Fruit fly (Drosophila melanogaster) whole organism, embryonic: ENCODE results near the gene CG31650.
A peak's percentile ranks its signal among the peaks of the same experiment; 100 is the strongest.

Experiments
- Antp ChIP-seq: fragments of 200-800 bp; sonication (Bioruptor generic); optimal IDR thresholded peaks from 3 replicates; lab custom pipeline; 2016; ENCODE audit warnings: missing biosample characterization, missing genetic modification characterization
- CG10959 ChIP-seq: fragments of 200-800 bp; sonication (Bioruptor generic); IDR thresholded peaks from 2 replicates; pipeline ENCODE4 v1.3.6; 2022; ENCODE audit warnings: missing biosample characterization, missing genetic modification characterization
- CG11093 ChIP-seq: fragments of 200-800 bp; sonication (Bioruptor generic); IDR thresholded peaks from 3 replicates; pipeline ENCODE4 v1.3.6; 2022; ENCODE audit warnings: missing biosample characterization, missing genetic modification characterization
- CG11247 ChIP-seq: fragments of 200-800 bp; sonication (Bioruptor generic); IDR thresholded peaks from 2 replicates; pipeline ENCODE4 v1.3.6; 2022; ENCODE audit warnings: missing biosample characterization, missing genetic modification characterization
- CG14667 ChIP-seq: fragments of 200-800 bp; sonication (Bioruptor generic); IDR thresholded peaks from 2 replicates; pipeline ENCODE4 v1.3.6; 2022; ENCODE audit warnings: missing biosample characterization, missing genetic modification characterization
- CG14860 ChIP-seq: fragments of 200-800 bp; sonication (Bioruptor generic); IDR thresholded peaks from 3 replicates; pipeline ENCODE4 v1.3.6; 2022; ENCODE audit warnings: missing biosample characterization, missing genetic modification characterization; ENCODE audit not compliant: partially characterized antibody
- CG16815 ChIP-seq: fragments of 200-800 bp; sonication (Bioruptor generic); optimal IDR thresholded peaks from 3 replicates; lab custom pipeline; 2017; ENCODE audit warnings: missing biosample characterization, mild to moderate bottlenecking, missing genetic modification characterization
- CG17359 ChIP-seq: fragments of 200-800 bp; sonication (Bioruptor generic); optimal IDR thresholded peaks from 3 replicates; lab custom pipeline; 2018; ENCODE audit warnings: missing biosample characterization, mild to moderate bottlenecking, missing genetic modification characterization, moderate library complexity
- CG17829 ChIP-seq: fragments of 200-800 bp; optimal IDR thresholded peaks from 2 replicates; lab custom pipeline; 2019; ENCODE audit warnings: missing biosample characterization, mild to moderate bottlenecking, missing genetic modification characterization, moderate library complexity
- CG2199 ChIP-seq: fragments of 200-800 bp; sonication (Bioruptor generic); IDR thresholded peaks from 3 replicates; pipeline ENCODE4 v1.3.6; 2022; ENCODE audit warnings: missing biosample characterization, missing genetic modification characterization
- CG2875 ChIP-seq: fragments of 200-800 bp; sonication (Bioruptor generic); optimal IDR thresholded peaks from 2 replicates; lab custom pipeline; 2017; ENCODE audit warnings: missing biosample characterization, mild to moderate bottlenecking, missing genetic modification characterization, missing genetic modification reagents
- CG32532 ChIP-seq: fragments of 200-800 bp; sonication (Bioruptor generic); IDR thresholded peaks from 2 replicates; pipeline ENCODE4 v1.3.6; 2022; ENCODE audit warnings: missing biosample characterization, missing genetic modification characterization
- CG34224 ChIP-seq: fragments of 200-800 bp; sonication (Bioruptor generic); IDR thresholded peaks from 3 replicates; pipeline ENCODE4 v1.3.6; 2022; ENCODE audit warnings: missing biosample characterization, missing genetic modification characterization; ENCODE audit not compliant: partially characterized antibody
- CG4328 ChIP-seq: fragments of 200-800 bp; sonication (Bioruptor generic); optimal IDR thresholded peaks from 3 replicates; lab custom pipeline; 2017; ENCODE audit warnings: missing biosample characterization, missing genetic modification reagents, missing genetic modification characterization
- CG5953 ChIP-seq: fragments of 200-800 bp; sonication (Bioruptor generic); IDR thresholded peaks from 2 replicates; pipeline ENCODE4 v1.3.6; 2022; ENCODE audit warnings: missing biosample characterization, missing genetic modification characterization
- CG6175 ChIP-seq: fragments of 200-800 bp; sonication (Bioruptor generic); IDR thresholded peaks from 3 replicates; pipeline ENCODE4 v1.3.6; 2022; ENCODE audit warnings: missing biosample characterization, missing genetic modification characterization
- CG7556 ChIP-seq: fragments of 200-800 bp; sonication (Bioruptor generic); optimal IDR thresholded peaks from 2 replicates; lab custom pipeline; 2017; ENCODE audit warnings: missing biosample characterization, mild to moderate bottlenecking, missing genetic modification characterization
- CrebB ChIP-seq: fragments of 200-800 bp; sonication (Bioruptor generic); optimal IDR thresholded peaks from 3 replicates; lab custom pipeline; 2018; ENCODE audit warnings: missing biosample characterization, mild to moderate bottlenecking, missing genetic modification characterization
- Dll ChIP-seq: fragments of 200-800 bp; sonication (Bioruptor generic); IDR thresholded peaks from 4 replicates; pipeline ENCODE4 v1.3.6; 2022; ENCODE audit warnings: missing biosample characterization, missing genetic modification characterization; ENCODE audit not compliant: partially characterized antibody
- Dp ChIP-seq: fragments of 200-800 bp; sonication (Bioruptor generic); optimal IDR thresholded peaks from 2 replicates; lab custom pipeline; 2018; ENCODE audit warnings: missing biosample characterization, mild to moderate bottlenecking, missing genetic modification characterization, moderate library complexity
- Ets65A ChIP-seq: fragments of 200-800 bp; sonication (Bioruptor generic); peaks from one replicate; lab custom pipeline; 2016; ENCODE audit warnings: missing biosample characterization, missing genetic modification characterization
- Ets97D ChIP-seq: fragments of 200-800 bp; sonication (Bioruptor generic); optimal IDR thresholded peaks from 3 replicates; lab custom pipeline; 2016; ENCODE audit warnings: missing biosample characterization, missing genetic modification characterization
- Fer2 ChIP-seq: fragments of 200-800 bp; sonication (Bioruptor generic); optimal IDR thresholded peaks from 2 replicates; lab custom pipeline; 2018; ENCODE audit warnings: missing biosample characterization, mild to moderate bottlenecking, missing genetic modification characterization, moderate library complexity
- Hsf ChIP-seq: fragments of 200-800 bp; sonication (Bioruptor generic); optimal IDR thresholded peaks from 3 replicates; lab custom pipeline; 2016; ENCODE audit warnings: missing biosample characterization, missing genetic modification characterization
- Jarid2 ChIP-seq: fragments of 200-800 bp; sonication (Bioruptor generic); optimal IDR thresholded peaks from 3 replicates; lab custom pipeline; 2017; ENCODE audit warnings: mild to moderate bottlenecking, missing biosample characterization, missing genetic modification reagents, missing genetic modification characterization
- NFAT ChIP-seq: fragments of 200-800 bp; sonication (Bioruptor generic); IDR thresholded peaks from 2 replicates; pipeline ENCODE4 v1.3.6; 2022; ENCODE audit warnings: missing biosample characterization, missing genetic modification characterization
- Oaz ChIP-seq: fragments of 200-800 bp; sonication (Bioruptor generic); IDR thresholded peaks from 2 replicates; pipeline ENCODE4 v1.3.6; 2022; ENCODE audit warnings: missing biosample characterization, missing genetic modification characterization
- Trl ChIP-seq, 3 experiments: fragments of >200 bp in 2 of 3; fragments of 200-800 bp in 1 of 3; sonication (Bioruptor generic) in 1 of 3; optimal IDR thresholded peaks; 2 replicates in 1 of 3; 3 replicates in 2 of 3; lab custom pipeline; 2016 to 2017; ENCODE audit warnings: missing biosample characterization in 1 of 3, missing genetic modification characterization in 1 of 3
- Usf ChIP-seq: fragments of 200-800 bp; sonication (Bioruptor generic); optimal IDR thresholded peaks from 2 replicates; lab custom pipeline; 2017; ENCODE audit warnings: missing genotype, missing biosample characterization, missing genetic modification characterization
- chn ChIP-seq: fragments of 200-800 bp; sonication (Bioruptor generic); optimal IDR thresholded peaks from 2 replicates; lab custom pipeline; 2016; ENCODE audit warnings: missing biosample characterization, missing genetic modification characterization
- disco-r ChIP-seq: fragments of 200-800 bp; sonication (Bioruptor generic); optimal IDR thresholded peaks from 2 replicates; lab custom pipeline; 2016; ENCODE audit warnings: missing biosample characterization, missing genetic modification characterization
- dmrt11E ChIP-seq: fragments of 200-800 bp; sonication (Bioruptor generic); optimal IDR thresholded peaks from 3 replicates; lab custom pipeline; 2018; ENCODE audit warnings: missing biosample characterization, mild to moderate bottlenecking, missing genetic modification characterization, moderate library complexity
- fd102C ChIP-seq: fragments of 200-800 bp; sonication (Bioruptor generic); optimal IDR thresholded peaks from 2 replicates; lab custom pipeline; 2018; ENCODE audit warnings: missing biosample characterization, mild to moderate bottlenecking, missing genetic modification characterization, moderate library complexity
- gem ChIP-seq: fragments of 200-800 bp; sonication (Bioruptor generic); optimal IDR thresholded peaks from 2 replicates; lab custom pipeline; 2019; ENCODE audit warnings: missing biosample characterization, mild to moderate bottlenecking, missing genetic modification characterization, moderate library complexity
- hkb ChIP-seq, 2 experiments: fragments of 200-800 bp in 1 of 2; fragments of >200 bp in 1 of 2; sonication (Bioruptor generic) in 1 of 2; IDR thresholded peaks in 1 of 2; optimal IDR thresholded peaks in 1 of 2; 2 replicates each; pipeline versions ENCODE4 v1.3.6 to Lab custom; 2017 to 2022; ENCODE audit warnings: missing biosample characterization in 1 of 2, missing genetic modification characterization in 1 of 2
- kni ChIP-seq: fragments of 200-800 bp; sonication (Bioruptor generic); optimal IDR thresholded peaks from 3 replicates; lab custom pipeline; 2017; ENCODE audit warnings: mild to moderate bottlenecking, missing biosample characterization, missing genetic modification reagents, missing genetic modification characterization
- lbe ChIP-seq: fragments of 200-800 bp; sonication (Bioruptor generic); optimal IDR thresholded peaks from 2 replicates; lab custom pipeline; 2016; ENCODE audit warnings: missing biosample characterization, mild to moderate bottlenecking, missing genetic modification characterization
- nerfin-1 ChIP-seq: fragments of 200-800 bp; sonication (Bioruptor generic); optimal IDR thresholded peaks from 3 replicates; lab custom pipeline; 2019; ENCODE audit warnings: missing biosample characterization, mild to moderate bottlenecking, missing genetic modification characterization, moderate library complexity
- oc ChIP-seq: fragments of 200-800 bp; sonication (Bioruptor generic); optimal IDR thresholded peaks from 2 replicates; lab custom pipeline; 2018; ENCODE audit warnings: missing biosample characterization, mild to moderate bottlenecking, missing genetic modification characterization, moderate library complexity
- otp ChIP-seq: fragments of 200-800 bp; sonication (Bioruptor generic); IDR thresholded peaks from 3 replicates; pipeline ENCODE4, ENCODE4 v1.3.6; 2022; ENCODE audit warnings: missing biosample characterization, missing genetic modification characterization
- p53 ChIP-seq: fragments of 200-800 bp; sonication (Bioruptor generic); optimal IDR thresholded peaks from 2 replicates; lab custom pipeline; 2016; ENCODE audit warnings: missing biosample characterization, missing genetic modification characterization
- pita ChIP-seq: fragments of 200-800 bp; sonication (Bioruptor generic); optimal IDR thresholded peaks from 2 replicates; lab custom pipeline; 2017; ENCODE audit warnings: missing biosample characterization, mild to moderate bottlenecking, missing genetic modification characterization
- sens ChIP-seq: fragments of 200-800 bp; sonication (Bioruptor generic); peaks from one replicate; lab custom pipeline; 2016; ENCODE audit warnings: missing biosample characterization, missing genetic modification characterization
- sob ChIP-seq: fragments of 200-800 bp; sonication (Bioruptor generic); IDR thresholded peaks from 2 replicates; pipeline ENCODE4 v1.3.6; 2022; ENCODE audit warnings: missing biosample characterization, missing genetic modification characterization
- toy ChIP-seq: fragments of 200-800 bp; sonication (Bioruptor generic); IDR thresholded peaks from 2 replicates; pipeline ENCODE4 v1.3.6; 2022; ENCODE audit warnings: missing biosample characterization, missing genetic modification characterization
- trem ChIP-seq: fragments of 200-800 bp; optimal IDR thresholded peaks from 3 replicates; lab custom pipeline; 2019; ENCODE audit warnings: missing biosample characterization, mild to moderate bottlenecking, missing genetic modification characterization, moderate library complexity
- usp ChIP-seq: fragments of >200 bp; optimal IDR thresholded peaks from 2 replicates; lab custom pipeline; 2017; ENCODE audit warnings: missing biosample characterization, missing genetic modification characterization
- vnd ChIP-seq: fragments of 200-800 bp; sonication (Bioruptor generic); IDR thresholded peaks from 3 replicates; pipeline ENCODE4 v1.3.6; 2022; ENCODE audit warnings: missing biosample characterization, missing genetic modification characterization; ENCODE audit not compliant: partially characterized antibody
- z ChIP-seq: fragments of 200-800 bp; sonication (Bioruptor generic); IDR thresholded peaks from 3 replicates; pipeline ENCODE4 v1.3.6; 2022; ENCODE audit warnings: missing biosample characterization, missing genetic modification characterization

Gene CG31650

dm6 chr2L:5060952-5061478 is 16.5 kb upstream of the CG31650 start (continued):
- TF ChIP-seq Ets65A (GFP tag; lab: Kevin White, UChicago) = peak; percentile 88
- no peak for TF ChIP-seq Usf (GFP tag; lab: Kevin White, UChicago)
- no peak for TF ChIP-seq Dp (GFP tag; lab: Kevin White, UChicago)
- peak; percentile 93 for TF ChIP-seq sens
- TF ChIP-seq CG16815 (GFP tag; lab: Kevin White, UChicago) = peak; percentile 1
- peak; percentile 68 for TF ChIP-seq p53 (GFP tag; lab: Kevin White, UChicago)
- 0 out of 3 replicates have a peak, but pooled peaks have one; percentile 32 for TF ChIP-seq CG11093 (GFP tag; lab: Robert Waterston, UW)
- peak; percentile 30 for TF ChIP-seq CG17829 (tag; lab: Kevin White, UChicago)
- peak; percentile 46 for TF ChIP-seq CG4328 (GFP tag; lab: Kevin White, UChicago)
- TF ChIP-seq CG2199 (GFP tag; lab: Robert Waterston, UW) = no peak
- TF ChIP-seq NFAT = peak; percentile 31; the same call in 1 of the 2 replicates
- TF ChIP-seq CG17359 (tag; lab: Kevin White, UChicago) = peak; percentile 67
- no peak for TF ChIP-seq Dll (GFP tag; lab: Robert Waterston, UW)
- peak; percentile 31 for TF ChIP-seq Hsf (GFP tag; lab: Kevin White, UChicago)
- peak; percentile 77; the same call in 1 of the 2 replicates for TF ChIP-seq CG5953
- TF ChIP-seq CrebB (tag; lab: Kevin White, UChicago) = peak; percentile 58
- TF ChIP-seq oc (tag; lab: Kevin White, UChicago) = peak; percentile 33
- peak; percentile 12 for TF ChIP-seq Jarid2 (GFP tag; lab: Kevin White, UChicago)
- TF ChIP-seq CG10959 = no peak
- no peak for TF ChIP-seq CG34224 (GFP tag; lab: Robert Waterston, UW)
- TF ChIP-seq CG6175 (GFP tag; lab: Robert Waterston, UW) = no peak
- TF ChIP-seq Oaz (GFP tag; lab: Robert Waterston, UW) = peak; percentile 51; the same call in 1 of the 2 replicates
- TF ChIP-seq nerfin-1 (tag; lab: Kevin White, UChicago) = peak; percentile 0
- TF ChIP-seq chn (GFP tag; lab: Kevin White, UChicago) = no peak
- peak; percentile 82 for TF ChIP-seq otp (GFP tag; lab: Robert Waterston, UW)
- no peak for TF ChIP-seq CG14860 (GFP tag; lab: Robert Waterston, UW)
- no peak for TF ChIP-seq trem (tag; lab: Kevin White, UChicago)
- peak; percentile 84 for TF ChIP-seq lbe (GFP tag; lab: Kevin White, UChicago)
- no peak for TF ChIP-seq hkb (optimal IDR thresholded peaks at IDR 0.05; lab: Kevin White, UChicago)
- peak; percentile 74 for TF ChIP-seq hkb (GFP tag; IDR thresholded peaks at IDR 0.05; lab: Robert Waterston, UW)
- peak; percentile 75 for TF ChIP-seq sob (GFP tag; lab: Robert Waterston, UW)
- TF ChIP-seq CG32532 (GFP tag; lab: Robert Waterston, UW) = peak; percentile 70
- TF ChIP-seq pita (GFP tag; lab: Kevin White, UChicago) = no peak
- peak; percentile 0 for TF ChIP-seq kni (GFP tag; lab: Kevin White, UChicago)
- no peak for TF ChIP-seq Trl (optimal IDR thresholded peaks at IDR 0.05; lab: Kevin White, UChicago)
- peak; percentile 77 for TF ChIP-seq Trl (GFP tag; optimal IDR thresholded peaks at IDR 0.05; lab: Kevin White, UChicago)
- peak; percentile 69 for TF ChIP-seq CG11247 (GFP tag; lab: Robert Waterston, UW)
- peak; percentile 61 for TF ChIP-seq disco-r (GFP tag; lab: Kevin White, UChicago)
- TF ChIP-seq Ets97D (GFP tag; lab: Kevin White, UChicago) = no peak
- TF ChIP-seq CG14667 (GFP tag; lab: Robert Waterston, UW) = no peak
- TF ChIP-seq Fer2 (tag; lab: Kevin White, UChicago) = peak; percentile 26
- TF ChIP-seq Antp = peak; percentile 68
- TF ChIP-seq fd102C (GFP tag; lab: Kevin White, UChicago) = no peak
- no peak for TF ChIP-seq dmrt11E (tag; lab: Kevin White, UChicago)
- TF ChIP-seq toy (GFP tag; lab: Robert Waterston, UW) = no peak
- peak; percentile 79 for TF ChIP-seq gem
- no peak for TF ChIP-seq usp (GFP tag; lab: Kevin White, UChicago)
- TF ChIP-seq z (GFP tag; lab: Robert Waterston, UW) = peak; percentile 60; the same call in 2 of the 3 replicates
- TF ChIP-seq vnd (GFP tag; lab: Robert Waterston, UW) = no peak
- peak; percentile 75 for TF ChIP-seq CG7556
- peak; percentile 40 for TF ChIP-seq CG2875 (GFP tag; lab: Kevin White, UChicago)
